Worm (Caenorhabditis elegans): Measurements from ENCODE around the gene R02F11.9.

ce11 chrV:4787836-4788235, 570 bp downstream of the R02F11.9 start:
- TF ChIP-seq him-1 (tag; optimal IDR thresholded peaks at IDR 0.05) (no peak), dao-5 (tag; optimal IDR thresholded peaks at IDR 0.05) (no peak)

Data from whole organism, L4/young adult.